Fruit fly (Drosophila melanogaster) Kc167 (cell line): Measurements from ENCODE around the gene CG14780.

Source experiments
- Myc ChIP-seq: fragments of >200 bp; optimal IDR thresholded peaks from 2 replicates; lab custom pipeline; 2017; ENCODE audit warnings: missing external identifiers
- Sin3A ChIP-seq: fragments of >200 bp; optimal IDR thresholded peaks from 2 replicates; lab custom pipeline; 2018; ENCODE audit warnings: missing external identifiers
- insv ChIP-seq: fragments of >200 bp; optimal IDR thresholded peaks from 3 replicates; lab custom pipeline; 2018; ENCODE audit warnings: missing external identifiers
- psq ChIP-seq: fragments of >200 bp; optimal IDR thresholded peaks from 2 replicates; lab custom pipeline; 2017; ENCODE audit warnings: missing external identifiers
- ttk ChIP-seq: sonication (Bioruptor generic); optimal IDR thresholded peaks from 2 replicates; lab custom pipeline; 2017; ENCODE audit warnings: missing external identifiers

DNA sequence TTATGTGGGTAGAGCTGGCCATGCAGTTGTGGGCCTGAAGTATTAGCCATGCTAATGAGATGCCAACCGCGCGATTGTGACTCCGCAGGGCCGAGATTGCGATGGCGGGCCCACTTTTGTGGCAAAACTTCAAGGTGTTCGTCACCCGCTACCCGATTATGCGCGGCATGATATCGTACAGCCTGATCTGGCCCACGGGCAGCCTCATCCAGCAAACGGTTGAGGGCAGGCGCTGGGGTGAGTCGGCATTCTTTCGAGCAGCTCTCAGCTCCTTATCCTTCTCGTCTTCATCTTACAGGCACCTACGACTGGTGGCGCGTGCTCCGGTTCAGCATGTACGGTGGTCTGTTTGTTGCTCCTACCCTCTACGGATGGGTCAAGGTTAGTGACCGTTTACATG lies 2.6 kb upstream of the CG14780 start, which contains the start of gene CG32808:
- TF ChIP-seq psq (lab: Kevin White, UChicago) = no peak
- no peak for TF ChIP-seq insv (lab: Kevin White, UChicago)
- no peak for TF ChIP-seq ttk
- no peak for TF ChIP-seq Sin3A (lab: Kevin White, UChicago)
- no peak for TF ChIP-seq Myc (lab: Kevin White, UChicago)
